Worm (Caenorhabditis elegans): Measurements from ENCODE around the gene F41H10.2.

- no peak for TF ChIP-seq W03F9.2 (tag; optimal IDR thresholded peaks at IDR 0.05)
- TF ChIP-seq him-1 (tag; optimal IDR thresholded peaks at IDR 0.05) = no peak
These were observed 1.3 kb upstream of the F41H10.2 start for ce11 chrIV:5380140-5380539.
